Fruit fly (Drosophila melanogaster) whole organism, embryonic: Measurements from ENCODE around the gene Atu.

Experiments used
- BEAF-32 ChIP-seq: fragments of 200-800 bp; sonication (Bioruptor generic); optimal IDR thresholded peaks from 3 replicates; lab custom pipeline; 2017; ENCODE audit warnings: missing biosample characterization, missing genetic modification characterization, mild to moderate bottlenecking, moderate library complexity, missing genetic modification reagents
- Bgb ChIP-seq: fragments of 200-800 bp; sonication (Bioruptor generic); IDR thresholded peaks from 2 replicates; pipeline ENCODE4 v1.3.6; 2022; ENCODE audit warnings: missing biosample characterization, missing genetic modification characterization; ENCODE audit not compliant: partially characterized antibody
- CG1233 ChIP-seq: fragments of 200-800 bp; sonication (Bioruptor generic); optimal IDR thresholded peaks from 4 replicates; lab custom pipeline; 2018; ENCODE audit warnings: missing biosample characterization, mild to moderate bottlenecking, missing genetic modification characterization
- CG13287 ChIP-seq: fragments of 200-800 bp; sonication (Bioruptor generic); IDR thresholded peaks from 2 replicates; pipeline ENCODE4 v1.3.6; 2022; ENCODE audit warnings: missing biosample characterization, missing genetic modification characterization; ENCODE audit not compliant: partially characterized antibody
- CG15514 ChIP-seq: fragments of 200-800 bp; sonication (Bioruptor generic); optimal IDR thresholded peaks from 3 replicates; lab custom pipeline; 2017; ENCODE audit warnings: missing biosample characterization, missing genetic modification characterization, mild to moderate bottlenecking, moderate library complexity, missing genetic modification reagents
- CG16813 ChIP-seq: fragments of 200-800 bp; sonication (Bioruptor generic); IDR thresholded peaks from 3 replicates; pipeline ENCODE4 v1.3.6; 2022; ENCODE audit warnings: missing biosample characterization, missing genetic modification characterization; ENCODE audit not compliant: partially characterized antibody
- CG17385 ChIP-seq: fragments of 200-800 bp; sonication (Bioruptor generic); optimal IDR thresholded peaks from 3 replicates; lab custom pipeline; 2018; ENCODE audit warnings: missing biosample characterization, mild to moderate bottlenecking, missing genetic modification characterization
- CG17612 ChIP-seq: fragments of 200-800 bp; sonication (Bioruptor generic); IDR thresholded peaks from 2 replicates; pipeline ENCODE4 v1.3.6; 2022; ENCODE audit warnings: missing biosample characterization, missing genetic modification characterization
- CG18011 ChIP-seq: fragments of 200-800 bp; sonication (Bioruptor generic); optimal IDR thresholded peaks from 2 replicates; lab custom pipeline; 2017; ENCODE audit warnings: missing biosample characterization, missing genetic modification characterization, mild to moderate bottlenecking, moderate library complexity, missing genotype
- CG18619 ChIP-seq: fragments of 200-800 bp; sonication (Bioruptor generic); optimal IDR thresholded peaks from 3 replicates; lab custom pipeline; 2017; ENCODE audit warnings: missing biosample characterization, mild to moderate bottlenecking, missing genetic modification characterization
- CG2116 ChIP-seq: fragments of 200-800 bp; sonication (Bioruptor generic); optimal IDR thresholded peaks from 3 replicates; lab custom pipeline; 2018; ENCODE audit warnings: missing biosample characterization, mild to moderate bottlenecking, missing genetic modification characterization
- CG34224 ChIP-seq: fragments of 200-800 bp; sonication (Bioruptor generic); IDR thresholded peaks from 3 replicates; pipeline ENCODE4 v1.3.6; 2022; ENCODE audit warnings: missing biosample characterization, missing genetic modification characterization; ENCODE audit not compliant: partially characterized antibody
- CG34376 ChIP-seq: fragments of 200-800 bp; sonication (Bioruptor generic); optimal IDR thresholded peaks from 2 replicates; lab custom pipeline; 2018; ENCODE audit warnings: missing biosample characterization, mild to moderate bottlenecking, missing genetic modification characterization
- CG3995 ChIP-seq: fragments of 200-800 bp; sonication (Bioruptor generic); optimal IDR thresholded peaks from 3 replicates; lab custom pipeline; 2016; ENCODE audit warnings: missing biosample characterization, missing genetic modification characterization
- CG6813 ChIP-seq: fragments of 200-800 bp; sonication (Bioruptor generic); optimal IDR thresholded peaks from 2 replicates; lab custom pipeline; 2017; ENCODE audit warnings: missing biosample characterization, missing genetic modification characterization, mild to moderate bottlenecking, moderate library complexity, missing genetic modification reagents
- CG9437 ChIP-seq: fragments of 200-800 bp; sonication (Bioruptor generic); optimal IDR thresholded peaks from 2 replicates; lab custom pipeline; 2018; ENCODE audit warnings: missing biosample characterization, mild to moderate bottlenecking, missing genetic modification characterization
- Dll ChIP-seq: fragments of 200-800 bp; sonication (Bioruptor generic); IDR thresholded peaks from 4 replicates; pipeline ENCODE4 v1.3.6; 2022; ENCODE audit warnings: missing biosample characterization, missing genetic modification characterization; ENCODE audit not compliant: partially characterized antibody
- Dref ChIP-seq: fragments of 200-800 bp; sonication (Bioruptor generic); IDR thresholded peaks from 2 replicates; pipeline ENCODE4 v1.3.6; 2022; ENCODE audit warnings: missing biosample characterization, missing genetic modification characterization
- ERR ChIP-seq: fragments of 200-800 bp; sonication (Bioruptor generic); optimal IDR thresholded peaks from 2 replicates; lab custom pipeline; 2016; ENCODE audit warnings: missing biosample characterization, missing genetic modification characterization
- Ets65A ChIP-seq: fragments of 200-800 bp; sonication (Bioruptor generic); peaks from one replicate; lab custom pipeline; 2016; ENCODE audit warnings: missing biosample characterization, missing genetic modification characterization
- Hey ChIP-seq: fragments of 200-800 bp; sonication (Bioruptor generic); optimal IDR thresholded peaks from 3 replicates; lab custom pipeline; 2018; ENCODE audit warnings: missing biosample characterization, mild to moderate bottlenecking, missing genetic modification characterization
- MBD-R2 ChIP-seq: fragments of 200-800 bp; sonication (Bioruptor generic); IDR thresholded peaks from 2 replicates; pipeline ENCODE4 v1.3.6; 2022; ENCODE audit warnings: missing biosample characterization, missing genetic modification characterization
- MESR4 ChIP-seq: fragments of 200-800 bp; sonication (Bioruptor generic); optimal IDR thresholded peaks from 2 replicates; lab custom pipeline; 2018; ENCODE audit warnings: missing biosample characterization, mild to moderate bottlenecking, missing genetic modification characterization, moderate library complexity
- Meics ChIP-seq: fragments of 200-800 bp; sonication (Bioruptor generic); optimal IDR thresholded peaks from 2 replicates; lab custom pipeline; 2017; ENCODE audit warnings: missing biosample characterization, mild to moderate bottlenecking, missing genetic modification characterization
- Scr ChIP-seq: fragments of 200-800 bp; sonication (Bioruptor generic); IDR thresholded peaks from 2 replicates; pipeline ENCODE4 v1.3.6; 2022; ENCODE audit warnings: missing biosample characterization, missing genetic modification characterization; ENCODE audit not compliant: partially characterized antibody
- Sin3A ChIP-seq: fragments of >200 bp; optimal IDR thresholded peaks from 2 replicates; lab custom pipeline; 2018
- Sry-δ ChIP-seq: fragments of 200-800 bp; sonication (Bioruptor generic); optimal IDR thresholded peaks from 2 replicates; lab custom pipeline; 2016; ENCODE audit warnings: missing biosample characterization, missing genetic modification characterization
- abd-A ChIP-seq: fragments of 200-800 bp; sonication (Bioruptor generic); optimal IDR thresholded peaks from 3 replicates; lab custom pipeline; 2019; ENCODE audit warnings: missing biosample characterization, mild to moderate bottlenecking, missing genetic modification characterization, moderate library complexity
- amos ChIP-seq: fragments of 200-800 bp; sonication (Bioruptor generic); IDR thresholded peaks from 2 replicates; pipeline ENCODE4 v1.3.6; 2022; ENCODE audit warnings: missing biosample characterization, missing genetic modification characterization; ENCODE audit not compliant: partially characterized antibody
- caup ChIP-seq: fragments of 200-800 bp; sonication (Bioruptor generic); optimal IDR thresholded peaks from 3 replicates; lab custom pipeline; 2017; ENCODE audit warnings: missing biosample characterization, mild to moderate bottlenecking, missing genetic modification characterization, moderate library complexity; ENCODE audit not compliant: severe bottlenecking
- croc ChIP-seq: fragments of 200-800 bp; sonication (Bioruptor generic); conservative IDR thresholded peaks from 3 replicates; pipeline ENCODE4 v1.3.6; 2022; ENCODE audit warnings: missing biosample characterization, missing genetic modification characterization
- dati ChIP-seq: fragments of 200-800 bp; sonication (Bioruptor generic); IDR thresholded peaks from 2 replicates; pipeline ENCODE4 v1.3.6; 2022; ENCODE audit warnings: missing biosample characterization, missing genetic modification characterization
- dmrt99B ChIP-seq: fragments of 200-800 bp; sonication (Bioruptor generic); optimal IDR thresholded peaks from 2 replicates; lab custom pipeline; 2018; ENCODE audit warnings: missing biosample characterization, mild to moderate bottlenecking, missing genetic modification characterization, moderate library complexity
- exex ChIP-seq: fragments of 200-800 bp; sonication (Bioruptor generic); optimal IDR thresholded peaks from 4 replicates; lab custom pipeline; 2018; ENCODE audit warnings: missing biosample characterization, mild to moderate bottlenecking, missing genetic modification characterization, moderate library complexity
- ftz-f1 ChIP-seq: fragments of 200-800 bp; sonication (Bioruptor generic); optimal IDR thresholded peaks from 2 replicates; lab custom pipeline; 2016; ENCODE audit warnings: missing biosample characterization, missing genetic modification characterization
- ham ChIP-seq: fragments of 200-800 bp; sonication (Bioruptor generic); IDR thresholded peaks from 2 replicates; pipeline ENCODE4 v1.3.6; 2022; ENCODE audit warnings: missing biosample characterization, missing genetic modification characterization
- her ChIP-seq: fragments of 200-800 bp; sonication (Bioruptor generic); optimal IDR thresholded peaks from 2 replicates; lab custom pipeline; 2016; ENCODE audit warnings: missing biosample characterization, missing genetic modification characterization
- ken ChIP-seq: fragments of 200-800 bp; sonication (Bioruptor generic); IDR thresholded peaks from 3 replicates; pipeline ENCODE4 v1.3.6; 2022; ENCODE audit warnings: missing biosample characterization, missing genetic modification characterization
- mirr ChIP-seq: fragments of 200-800 bp; sonication (Bioruptor generic); optimal IDR thresholded peaks from 3 replicates; lab custom pipeline; 2018; ENCODE audit warnings: missing biosample characterization, mild to moderate bottlenecking, missing genetic modification characterization
- p53 ChIP-seq: fragments of 200-800 bp; sonication (Bioruptor generic); optimal IDR thresholded peaks from 2 replicates; lab custom pipeline; 2016; ENCODE audit warnings: missing biosample characterization, missing genetic modification characterization
- pzg ChIP-seq: fragments of 200-800 bp; sonication (Bioruptor generic); optimal IDR thresholded peaks from 3 replicates; lab custom pipeline; 2018; ENCODE audit warnings: missing biosample characterization, mild to moderate bottlenecking, missing genetic modification characterization, moderate library complexity
- repo ChIP-seq: fragments of 200-800 bp; sonication (Bioruptor generic); optimal IDR thresholded peaks from 2 replicates; lab custom pipeline; 2016; ENCODE audit warnings: missing biosample characterization, missing genetic modification characterization
- scrt ChIP-seq: fragments of 200-800 bp; sonication (Bioruptor generic); optimal IDR thresholded peaks from 2 replicates; lab custom pipeline; 2018; ENCODE audit warnings: missing biosample characterization, mild to moderate bottlenecking, missing genetic modification characterization, moderate library complexity
- slou ChIP-seq: fragments of 200-800 bp; sonication (Bioruptor generic); optimal IDR thresholded peaks from 3 replicates; lab custom pipeline; 2016; ENCODE audit warnings: missing biosample characterization, missing genetic modification characterization
- sug ChIP-seq: fragments of 200-800 bp; optimal IDR thresholded peaks from 2 replicates; lab custom pipeline; 2019; ENCODE audit warnings: missing biosample characterization, mild to moderate bottlenecking, missing genetic modification characterization, moderate library complexity
- tll ChIP-seq, 2 experiments: fragments of 200-800 bp in 1 of 2; fragments of >200 bp in 1 of 2; sonication (Bioruptor generic) in 1 of 2; optimal IDR thresholded peaks; 2 replicates each; lab custom pipeline; 2017 to 2019; ENCODE audit warnings: missing biosample characterization in 2 of 2, missing genetic modification characterization in 2 of 2, mild to moderate bottlenecking in 1 of 2, moderate library complexity in 1 of 2
- unc-4 ChIP-seq: fragments of 200-800 bp; sonication (Bioruptor generic); IDR thresholded peaks from 2 replicates; pipeline ENCODE4 v1.3.6; 2022; ENCODE audit warnings: missing biosample characterization, missing genetic modification characterization; ENCODE audit not compliant: partially characterized antibody
- unpg ChIP-seq: fragments of 200-800 bp; sonication (Bioruptor generic); optimal IDR thresholded peaks from 3 replicates; lab custom pipeline; 2018; ENCODE audit warnings: missing biosample characterization, mild to moderate bottlenecking, missing genetic modification characterization, moderate library complexity

The Atu gene

DNA sequence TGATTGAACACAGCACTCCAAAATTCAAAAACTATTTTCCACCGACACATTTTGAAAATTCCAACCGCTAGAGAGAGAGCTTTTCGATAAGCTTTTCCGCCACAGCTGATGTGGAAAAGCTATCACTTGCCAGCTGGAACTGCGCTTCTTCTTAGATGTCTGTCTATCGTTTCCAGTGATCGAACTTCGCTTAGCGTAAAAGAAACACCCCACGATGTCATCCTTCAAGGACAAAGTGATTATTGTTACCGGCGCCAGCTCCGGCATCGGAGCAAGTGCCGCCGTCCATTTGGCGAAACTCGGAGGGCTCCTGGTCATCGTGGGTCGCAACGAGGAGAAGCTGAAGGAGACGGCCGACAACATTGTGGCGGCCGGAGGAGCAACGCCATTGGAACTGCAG, 19.0 kb downstream of the Atu start, which contains the start of gene CG31549 (continued):
- TF ChIP-seq unc-4 (GFP tag; lab: Robert Waterston, UW) (0 out of 2 replicates have a peak, but pooled peaks have one; percentile 36), slou (GFP tag; lab: Kevin White, UChicago) (no peak), CG2116 (GFP tag; lab: Kevin White, UChicago) (peak; percentile 30), CG18619 (GFP tag; lab: Kevin White, UChicago) (no peak), Hey (tag; lab: Kevin White, UChicago) (no peak), croc (no peak), her (GFP tag; lab: Kevin White, UChicago) (no peak), dmrt99B (tag; lab: Kevin White, UChicago) (no peak), Dll (peak; percentile 43; the same call in 2 of the 4 replicates), CG17385 (GFP tag; lab: Kevin White, UChicago) (peak; percentile 86), Sin3A (lab: Kevin White, UChicago) (no peak), CG9437 (no peak), CG15514 (peak; percentile 32), pzg (GFP tag; lab: Kevin White, UChicago) (peak; percentile 28), repo (GFP tag; lab: Kevin White, UChicago) (no peak), ken (GFP tag; lab: Robert Waterston, UW) (no peak), CG18011 (GFP tag; lab: Kevin White, UChicago) (no peak), ftz-f1 (peak; percentile 57), CG34224 (GFP tag; lab: Robert Waterston, UW) (0 out of 3 replicates have a peak, but pooled peaks have one; percentile 41)

DNA sequence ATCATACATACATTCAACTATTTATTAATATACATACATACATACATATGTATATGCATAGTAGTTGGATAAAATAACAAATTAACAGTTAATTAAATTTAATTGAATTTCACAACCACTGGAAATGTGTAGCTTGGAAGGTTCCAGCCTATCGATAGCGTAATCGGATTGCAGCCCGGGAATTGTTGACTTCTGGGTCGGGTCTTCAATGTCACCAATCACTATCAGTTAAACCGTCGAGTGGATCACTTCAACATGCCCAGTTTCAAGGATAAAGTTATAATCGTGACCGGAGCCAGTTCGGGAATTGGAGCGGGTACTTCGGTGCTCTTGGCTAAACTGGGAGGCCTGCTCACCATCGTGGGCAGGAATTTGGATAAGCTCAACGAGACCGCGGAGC, 20.3 kb downstream of the Atu start, which contains the start of gene CG12171:
Gene CG12171, plus strand, starts transcription at position 191 of the 400 bp plus-strand sequence.
- TF ChIP-seq CG13287 (peak; percentile 14; the same call in 1 of the 2 replicates), CG34376 (GFP tag; lab: Kevin White, UChicago) (peak; percentile 57), Bgb (GFP tag; lab: Robert Waterston, UW) (peak; percentile 42; the same call in 1 of the 2 replicates), BEAF-32 (GFP tag; lab: Kevin White, UChicago) (peak; percentile 52), exex (tag; lab: Kevin White, UChicago) (peak; percentile 88), mirr (peak; percentile 65), ERR (GFP tag; lab: Kevin White, UChicago) (peak; percentile 40), ham (GFP tag; lab: Robert Waterston, UW) (no peak), caup (GFP tag; lab: Kevin White, UChicago) (no peak), ftz-f1 (peak; percentile 83), Sry-δ (GFP tag; lab: Kevin White, UChicago) (peak; percentile 24), CG3995 (peak; percentile 45), tll (GFP tag; optimal IDR thresholded peaks at IDR 0.05; lab: Kevin White, UChicago) (peak in 1 of 2 experiments; percentile 23), CG1233 (GFP tag; lab: Kevin White, UChicago) (no peak), dati (GFP tag; lab: Robert Waterston, UW) (no peak), CG16813 (GFP tag; lab: Robert Waterston, UW) (peak; percentile 39; the same call in 1 of the 3 replicates), scrt (GFP tag; lab: Kevin White, UChicago) (no peak), Meics (GFP tag; lab: Kevin White, UChicago) (no peak), Ets65A (GFP tag; lab: Kevin White, UChicago) (peak; percentile 41), Scr (GFP tag; lab: Robert Waterston, UW) (peak; percentile 43), CG2116 (GFP tag; lab: Kevin White, UChicago) (peak; percentile 96), CG6813 (GFP tag; lab: Kevin White, UChicago) (no peak), unpg (GFP tag; lab: Kevin White, UChicago) (no peak), Dref (peak; percentile 60), MBD-R2 (peak; percentile 52; the same call in 1 of the 2 replicates), amos (GFP tag; lab: Robert Waterston, UW) (peak; percentile 52), MESR4 (peak; percentile 54), abd-A (tag; lab: Kevin White, UChicago) (no peak), CG17612 (no peak), sug (peak; percentile 16), p53 (GFP tag; lab: Kevin White, UChicago) (no peak)
